Fruit fly (Drosophila melanogaster) whole organism, embryonic: ENCODE measurements around the gene CG3184.

Experiments used
- ATbp ChIP-seq: fragments of 200-800 bp; sonication (Bioruptor generic); optimal IDR thresholded peaks from 2 replicates; lab custom pipeline; 2017; ENCODE audit warnings: missing biosample characterization, mild to moderate bottlenecking, missing genetic modification characterization, missing genetic modification reagents
- Bgb ChIP-seq: fragments of 200-800 bp; sonication (Bioruptor generic); IDR thresholded peaks from 2 replicates; pipeline ENCODE4 v1.3.6; 2022; ENCODE audit warnings: missing biosample characterization, missing genetic modification characterization; ENCODE audit not compliant: partially characterized antibody
- CG12236 ChIP-seq: fragments of 200-800 bp; sonication (Bioruptor generic); optimal IDR thresholded peaks from 2 replicates; lab custom pipeline; 2016; ENCODE audit warnings: missing biosample characterization, missing genetic modification characterization
- CG12744 ChIP-seq: fragments of 200-800 bp; sonication (Bioruptor generic); optimal IDR thresholded peaks from 2 replicates; lab custom pipeline; 2016; ENCODE audit warnings: missing biosample characterization, missing genetic modification characterization
- CG13296 ChIP-seq: fragments of 200-800 bp; sonication (Bioruptor generic); optimal IDR thresholded peaks from 3 replicates; lab custom pipeline; 2018; ENCODE audit warnings: missing biosample characterization, mild to moderate bottlenecking, missing genetic modification characterization
- CG14710 ChIP-seq: fragments of 200-800 bp; sonication (Bioruptor generic); optimal IDR thresholded peaks from 3 replicates; lab custom pipeline; 2019; ENCODE audit warnings: missing biosample characterization, mild to moderate bottlenecking, missing genetic modification characterization, moderate library complexity
- CG18599 ChIP-seq: fragments of 200-800 bp; sonication (Bioruptor generic); optimal IDR thresholded peaks from 3 replicates; lab custom pipeline; 2017; ENCODE audit warnings: missing biosample characterization, missing genetic modification characterization, mild to moderate bottlenecking, moderate library complexity, missing genetic modification reagents
- CG2678 ChIP-seq: fragments of 200-800 bp; sonication (Bioruptor generic); optimal IDR thresholded peaks from 3 replicates; lab custom pipeline; 2019; ENCODE audit warnings: missing biosample characterization, mild to moderate bottlenecking, missing genetic modification characterization, moderate library complexity
- CG33213 ChIP-seq: fragments of 200-800 bp; sonication (Bioruptor generic); optimal IDR thresholded peaks from 3 replicates; lab custom pipeline; 2016; ENCODE audit warnings: missing biosample characterization, missing genetic modification characterization
- CG5180 ChIP-seq: fragments of 200-800 bp; sonication (Bioruptor generic); optimal IDR thresholded peaks from 3 replicates; lab custom pipeline; 2017; ENCODE audit warnings: missing biosample characterization, missing genetic modification characterization, mild to moderate bottlenecking, moderate library complexity, missing genetic modification reagents
- CG6175 ChIP-seq: fragments of 200-800 bp; sonication (Bioruptor generic); IDR thresholded peaks from 3 replicates; pipeline ENCODE4 v1.3.6; 2022; ENCODE audit warnings: missing biosample characterization, missing genetic modification characterization
- CG6791 ChIP-seq: fragments of 200-800 bp; sonication (Bioruptor generic); IDR thresholded peaks from 3 replicates; pipeline ENCODE4 v1.3.6; 2022; ENCODE audit warnings: missing biosample characterization, missing genetic modification characterization; ENCODE audit not compliant: partially characterized antibody
- CG8290 ChIP-seq, 3 experiments: fragments of 200-800 bp; sonication (Bioruptor generic); optimal IDR thresholded peaks; 2 replicates each; lab custom pipeline; 2016 to 2019; ENCODE audit warnings: missing biosample characterization in 3 of 3, missing genetic modification characterization in 3 of 3, mild to moderate bottlenecking in 2 of 3, moderate library complexity in 1 of 3
- CG9437 ChIP-seq: fragments of 200-800 bp; sonication (Bioruptor generic); optimal IDR thresholded peaks from 2 replicates; lab custom pipeline; 2018; ENCODE audit warnings: missing biosample characterization, mild to moderate bottlenecking, missing genetic modification characterization
- Doc3 ChIP-seq: fragments of 200-800 bp; sonication (Bioruptor generic); IDR thresholded peaks from 3 replicates; pipeline ENCODE4 v1.3.6; 2022; ENCODE audit warnings: missing biosample characterization, missing genetic modification characterization; ENCODE audit not compliant: partially characterized antibody
- Fer1 ChIP-seq: fragments of 200-800 bp; sonication (Bioruptor generic); optimal IDR thresholded peaks from 2 replicates; lab custom pipeline; 2017; ENCODE audit warnings: missing biosample characterization, mild to moderate bottlenecking, missing genetic modification characterization
- HLH4C ChIP-seq: fragments of 200-800 bp; sonication (Bioruptor generic); IDR thresholded peaks from 3 replicates; pipeline ENCODE4 v1.3.6; 2022; ENCODE audit warnings: missing biosample characterization, missing genetic modification characterization; ENCODE audit not compliant: partially characterized antibody
- Hand ChIP-seq: fragments of 200-800 bp; sonication (Bioruptor generic); optimal IDR thresholded peaks from 2 replicates; lab custom pipeline; 2017; ENCODE audit warnings: mild to moderate bottlenecking, missing biosample characterization, missing genetic modification reagents, missing genetic modification characterization
- Hr39 ChIP-seq: fragments of >200 bp; optimal IDR thresholded peaks from 2 replicates; lab custom pipeline; 2017
- MBD-R2 ChIP-seq: fragments of 200-800 bp; sonication (Bioruptor generic); IDR thresholded peaks from 2 replicates; pipeline ENCODE4 v1.3.6; 2022; ENCODE audit warnings: missing biosample characterization, missing genetic modification characterization
- Med ChIP-seq: fragments of 200-800 bp; sonication (Bioruptor generic); peaks from one replicate; lab custom pipeline; 2016; ENCODE audit warnings: missing biosample characterization, missing genetic modification characterization, mild to moderate bottlenecking, inconsistent platforms, moderate library complexity
- Meics ChIP-seq: fragments of 200-800 bp; sonication (Bioruptor generic); optimal IDR thresholded peaks from 2 replicates; lab custom pipeline; 2017; ENCODE audit warnings: missing biosample characterization, mild to moderate bottlenecking, missing genetic modification characterization
- Neu2 ChIP-seq: fragments of 200-800 bp; sonication (Bioruptor generic); optimal IDR thresholded peaks from 3 replicates; lab custom pipeline; 2016; ENCODE audit warnings: missing biosample characterization, missing genetic modification characterization, borderline replicate concordance
- Scr ChIP-seq: fragments of 200-800 bp; sonication (Bioruptor generic); IDR thresholded peaks from 2 replicates; pipeline ENCODE4 v1.3.6; 2022; ENCODE audit warnings: missing biosample characterization, missing genetic modification characterization; ENCODE audit not compliant: partially characterized antibody
- Side ChIP-seq: fragments of 200-800 bp; sonication (Bioruptor generic); optimal IDR thresholded peaks from 2 replicates; lab custom pipeline; 2016; ENCODE audit warnings: missing biosample characterization, missing genetic modification characterization
- Stat92E ChIP-seq, 3 experiments: fragments of >200 bp in 2 of 3; fragments of 200-800 bp in 1 of 3; sonication (Bioruptor generic) in 1 of 3; optimal IDR thresholded peaks; 2 replicates each; lab custom pipeline; 2017 to 2019; ENCODE audit warnings: missing biosample characterization in 3 of 3, missing genetic modification characterization in 3 of 3, mild to moderate bottlenecking in 1 of 3, moderate library complexity in 1 of 3
- Taf1 ChIP-seq: fragments of 200-800 bp; sonication (Bioruptor generic); IDR thresholded peaks from 2 replicates; pipeline ENCODE4 v1.3.6; 2022; ENCODE audit warnings: missing biosample characterization, missing genetic modification characterization
- Xrp1 ChIP-seq: fragments of 200-800 bp; sonication (Bioruptor generic); IDR thresholded peaks from 2 replicates; pipeline ENCODE4 v1.3.6; 2022; ENCODE audit warnings: missing biosample characterization, missing genetic modification characterization
- bab2 ChIP-seq: fragments of 200-800 bp; sonication (Bioruptor generic); optimal IDR thresholded peaks from 2 replicates; lab custom pipeline; 2016; ENCODE audit warnings: missing biosample characterization, missing genetic modification characterization
- dan ChIP-seq: fragments of 200-800 bp; sonication (Bioruptor generic); IDR thresholded peaks from 2 replicates; pipeline ENCODE4 v1.3.6; 2022; ENCODE audit warnings: missing biosample characterization, missing genetic modification characterization
- fd64A ChIP-seq: fragments of 200-800 bp; sonication (Bioruptor generic); optimal IDR thresholded peaks from 3 replicates; lab custom pipeline; 2018; ENCODE audit warnings: missing biosample characterization, mild to moderate bottlenecking, missing genetic modification characterization
- inv ChIP-seq: fragments of 200-800 bp; sonication (Bioruptor generic); IDR thresholded peaks from 2 replicates; pipeline ENCODE4 v1.3.6; 2022; ENCODE audit warnings: missing biosample characterization, missing genetic modification characterization; ENCODE audit not compliant: partially characterized antibody
- lab ChIP-seq: fragments of 200-800 bp; sonication (Bioruptor generic); optimal IDR thresholded peaks from 3 replicates; lab custom pipeline; 2017; ENCODE audit warnings: missing biosample characterization, missing genetic modification characterization, mild to moderate bottlenecking, moderate library complexity, missing genetic modification reagents
- lola ChIP-seq, 3 experiments: fragments of >200 bp in 2 of 3; fragments of 200-800 bp in 1 of 3; sonication (Bioruptor generic) in 1 of 3; optimal IDR thresholded peaks; 2 replicates each; lab custom pipeline; 2017 to 2019; ENCODE audit warnings: missing biosample characterization in 3 of 3, missing genetic modification characterization in 3 of 3, mild to moderate bottlenecking in 1 of 3, moderate library complexity in 1 of 3
- otp ChIP-seq: fragments of 200-800 bp; sonication (Bioruptor generic); IDR thresholded peaks from 3 replicates; pipeline ENCODE4, ENCODE4 v1.3.6; 2022; ENCODE audit warnings: missing biosample characterization, missing genetic modification characterization
- p53 ChIP-seq: fragments of 200-800 bp; sonication (Bioruptor generic); optimal IDR thresholded peaks from 2 replicates; lab custom pipeline; 2016; ENCODE audit warnings: missing biosample characterization, missing genetic modification characterization
- sens ChIP-seq: fragments of 200-800 bp; sonication (Bioruptor generic); peaks from one replicate; lab custom pipeline; 2016; ENCODE audit warnings: missing biosample characterization, missing genetic modification characterization
- sug ChIP-seq: fragments of 200-800 bp; optimal IDR thresholded peaks from 2 replicates; lab custom pipeline; 2019; ENCODE audit warnings: missing biosample characterization, mild to moderate bottlenecking, missing genetic modification characterization, moderate library complexity

Gene CG3184

dm6 chrX:6688620-6689400 lies at the start of gene CG3184 (continued):
- TF ChIP-seq inv (GFP tag; lab: Robert Waterston, UW), result 0 out of 2 replicates have a peak, but pooled peaks have one; percentile 27
- TF ChIP-seq HLH4C (GFP tag; lab: Robert Waterston, UW), result peak; percentile 67
- TF ChIP-seq bab2, result no peak
- no peak for TF ChIP-seq CG12744
- 0 out of 2 replicates have a peak, but pooled peaks have one; percentile 31 for TF ChIP-seq Bgb
- peak; percentile 49 for TF ChIP-seq MBD-R2
- TF ChIP-seq p53, result peak; percentile 90
- peak; percentile 13 for TF ChIP-seq CG14710 (tag; lab: Kevin White, UChicago)
- TF ChIP-seq Scr (GFP tag; lab: Robert Waterston, UW), result peak; percentile 54
- TF ChIP-seq CG8290 (GFP tag; optimal IDR thresholded peaks at IDR 0.05; lab: Kevin White, UChicago), result peak; percentile 25
- TF ChIP-seq CG8290 (tag; optimal IDR thresholded peaks at IDR 0.05; lab: Kevin White, UChicago), result no peak
- TF ChIP-seq CG6791 (GFP tag; lab: Robert Waterston, UW), result peak; percentile 71
- no peak for TF ChIP-seq CG9437 (GFP tag; lab: Kevin White, UChicago)

dm6 chrX:6733291-6734042 lies 44.9 kb upstream of the CG3184 start:
- peak; percentile 40 for TF ChIP-seq Med (GFP tag; lab: Kevin White, UChicago)
- peak; percentile 34 for TF ChIP-seq CG13296 (GFP tag; lab: Kevin White, UChicago)
- TF ChIP-seq sens (GFP tag; lab: Kevin White, UChicago), result peak; percentile 50
- peak; percentile 1 for TF ChIP-seq ATbp (GFP tag; lab: Kevin White, UChicago)
- TF ChIP-seq Side (GFP tag; lab: Kevin White, UChicago), result no peak
- no peak for TF ChIP-seq Taf1 (GFP tag; lab: Robert Waterston, UW)
- no peak for TF ChIP-seq Hand (GFP tag; lab: Kevin White, UChicago)
- TF ChIP-seq lab (GFP tag; lab: Kevin White, UChicago), result peak; percentile 29
- no peak for TF ChIP-seq Doc3 (GFP tag; lab: Robert Waterston, UW)
- TF ChIP-seq sug (tag; lab: Kevin White, UChicago), result peak; percentile 42
- no peak for TF ChIP-seq otp
- peak; percentile 3 for TF ChIP-seq fd64A (GFP tag; lab: Kevin White, UChicago)
- peak in 1 of 3 experiments; percentile 14 for TF ChIP-seq lola (GFP tag; optimal IDR thresholded peaks at IDR 0.05; lab: Kevin White, UChicago)
- no peak for TF ChIP-seq CG6175 (GFP tag; lab: Robert Waterston, UW)
- no peak for TF ChIP-seq CG8290 (GFP tag; optimal IDR thresholded peaks at IDR 0.05; lab: Kevin White, UChicago)
- peak in 1 of 2 experiments; percentile 38 for TF ChIP-seq CG8290 (tag; optimal IDR thresholded peaks at IDR 0.05; lab: Kevin White, UChicago)
- no peak for TF ChIP-seq CG12236 (GFP tag; lab: Kevin White, UChicago)
- peak in 1 of 3 experiments; percentile 53 for TF ChIP-seq Stat92E (GFP tag; optimal IDR thresholded peaks at IDR 0.05; lab: Kevin White, UChicago)
- peak; percentile 5 for TF ChIP-seq CG5180
- peak; percentile 14 for TF ChIP-seq Fer1 (GFP tag; lab: Kevin White, UChicago)
- no peak for TF ChIP-seq dan (GFP tag; lab: Robert Waterston, UW)
- TF ChIP-seq Xrp1 (GFP tag; lab: Robert Waterston, UW), result 0 out of 2 replicates have a peak, but pooled peaks have one; percentile 15
- TF ChIP-seq CG33213 (GFP tag; lab: Kevin White, UChicago), result no peak
- peak; percentile 93 for TF ChIP-seq Hr39 (lab: Kevin White, UChicago)
- TF ChIP-seq Meics (GFP tag; lab: Kevin White, UChicago), result no peak
- peak; percentile 39 for TF ChIP-seq CG2678
- TF ChIP-seq CG18599 (GFP tag; lab: Kevin White, UChicago), result peak; percentile 38
- no peak for TF ChIP-seq Neu2
- TF ChIP-seq, all 482 proteins: peak for 16
